Worm (Caenorhabditis elegans): ENCODE data around the gene tre-3.

ce11 chrV:11704658-11705057, 11.0 kb downstream of the tre-3 start:
- TF ChIP-seq flt-1 (GFP tag; IDR thresholded peaks at IDR 0.05) (no peak), tab-1 (GFP tag; IDR thresholded peaks at IDR 0.05) (no peak), ref-1 (GFP tag; conservative IDR thresholded peaks at IDR 0.05) (no peak), klf-2 (GFP tag; conservative IDR thresholded peaks at IDR 0.05) (no peak), med-1 (GFP tag; optimal IDR thresholded peaks at IDR 0.05; ENCODE audit: insufficient read depth) (no peak), ztf-29 (GFP tag; IDR thresholded peaks at IDR 0.05) (no peak)

Measured in whole organism, midembryonic.